Worm (Caenorhabditis elegans) whole organism, early embryonic: Measurements from ENCODE around the gene bath-20.
"Not testable (repeated sequence)": the region's sequence is repeated elsewhere in the genome, so short reads cannot be mapped to it uniquely, and the experiment has no call there.

Source experiments
- B0310.2 ChIP-seq: sonication (generic microtip); optimal IDR thresholded peaks from 2 replicates; lab custom pipeline; 2016; ENCODE audit warnings: mild to moderate bottlenecking, missing genetic modification characterization, missing compliant biosample characterization
- F13C5.2 ChIP-seq: sonication (generic microtip); optimal IDR thresholded peaks from 2 replicates; lab custom pipeline; 2017; ENCODE audit warnings: mild to moderate bottlenecking, missing genetic modification characterization, inconsistent platforms, missing compliant biosample characterization
- aly-1 ChIP-seq: sonication (generic microtip); optimal IDR thresholded peaks from 2 replicates; lab custom pipeline; 2016; ENCODE audit warnings: missing genetic modification characterization, missing compliant biosample characterization
- ama-1 ChIP-seq: fragments of 150-350 bp; optimal IDR thresholded peaks from 2 replicates; lab custom pipeline; 2014
- ceh-13 ChIP-seq: fragments of 200-800 bp; sonication (Bioruptor generic); optimal IDR thresholded peaks from 2 replicates; lab custom pipeline; 2018; ENCODE audit warnings: mild to moderate bottlenecking, missing genetic modification characterization, missing compliant biosample characterization
- ceh-36 ChIP-seq: sonication (generic microtip); optimal IDR thresholded peaks from 2 replicates; lab custom pipeline; 2016; ENCODE audit warnings: missing genetic modification characterization, inconsistent platforms, missing compliant biosample characterization
- ets-7 ChIP-seq: sonication (generic microtip); optimal IDR thresholded peaks from 2 replicates; lab custom pipeline; 2016; ENCODE audit warnings: missing genotype, missing genetic modification characterization, missing compliant biosample characterization
- flt-1 ChIP-seq: fragments of 200-800 bp; sonication (Bioruptor generic); IDR thresholded peaks from 2 replicates; pipeline ENCODE4 v1.3.6; 2022; ENCODE audit warnings: missing genetic modification characterization, missing compliant biosample characterization
- hmbx-1 ChIP-seq: sonication (generic microtip); optimal IDR thresholded peaks from 2 replicates; lab custom pipeline; 2016; ENCODE audit warnings: mild to moderate bottlenecking, missing genetic modification characterization, missing compliant biosample characterization
- hmg-4 ChIP-seq: fragments of 200-800 bp; sonication (Bioruptor generic); optimal IDR thresholded peaks from 2 replicates; lab custom pipeline; 2018; ENCODE audit warnings: mild to moderate bottlenecking, missing genetic modification characterization, missing compliant biosample characterization
- hnd-1 ChIP-seq: sonication (generic microtip); optimal IDR thresholded peaks from 2 replicates; lab custom pipeline; 2016; ENCODE audit warnings: missing genetic modification characterization, missing compliant biosample characterization
- pes-1 ChIP-seq: fragments of 200-800 bp; sonication (Bioruptor generic); IDR thresholded peaks from 2 replicates; pipeline ENCODE4 v1.3.6; 2022; ENCODE audit warnings: missing genetic modification reagents, missing genetic modification characterization, missing compliant biosample characterization
- scrt-1 ChIP-seq: fragments of 200-800 bp; sonication (Bioruptor generic); IDR thresholded peaks from 2 replicates; pipeline ENCODE4 v1.3.6; 2022; ENCODE audit warnings: missing genetic modification characterization, missing compliant biosample characterization
- sea-1 ChIP-seq: fragments of 200-800 bp; sonication (Bioruptor generic); conservative IDR thresholded peaks from 2 replicates; pipeline ENCODE4 v1.3.6; 2022; ENCODE audit warnings: missing genetic modification characterization, missing compliant biosample characterization
- tbx-11 ChIP-seq: fragments of 200-800 bp; sonication (Bioruptor generic); IDR thresholded peaks from 2 replicates; pipeline ENCODE4 v1.3.6; 2022; ENCODE audit warnings: missing genetic modification characterization, missing compliant biosample characterization
- tbx-37 ChIP-seq: fragments of 200-800 bp; sonication (Bioruptor generic); conservative IDR thresholded peaks from 2 replicates; pipeline ENCODE4 v1.3.6; 2022; ENCODE audit warnings: missing genetic modification reagents, missing genetic modification characterization, missing compliant biosample characterization
- tra-4 ChIP-seq: sonication (generic microtip); optimal IDR thresholded peaks from 2 replicates; lab custom pipeline; 2017; ENCODE audit warnings: missing genetic modification characterization, missing compliant biosample characterization

Gene bath-20

ce11 chrII:2028712-2029111 is 13.6 kb downstream of the bath-20 start, which contains the start of gene bath-1:
TSS of gene bath-1 (minus strand) at chrII:2028812.
- no peak for TF ChIP-seq sea-1
- no peak for TF ChIP-seq hnd-1 (tag; lab: Kevin White, UChicago)
- TF ChIP-seq flt-1 (GFP tag; lab: Robert Waterston, UW) = no peak
- no peak for TF ChIP-seq tra-4 (tag; lab: Kevin White, UChicago)
- TF ChIP-seq pes-1 (GFP tag; lab: Robert Waterston, UW) = no peak
- TF ChIP-seq ama-1 (lab: Kevin White, UChicago) = no peak
- TF ChIP-seq ets-7 = no peak
- no peak for TF ChIP-seq tbx-37 (GFP tag; lab: Robert Waterston, UW)
- TF ChIP-seq F13C5.2 = no peak
- no peak for TF ChIP-seq hmbx-1
- no peak for TF ChIP-seq ceh-13 (GFP tag; lab: Kevin White, UChicago)
- TF ChIP-seq B0310.2 (tag; lab: Kevin White, UChicago) = no peak
- no peak for TF ChIP-seq aly-1 (tag; lab: Kevin White, UChicago)
- no peak for TF ChIP-seq ceh-36 (tag; lab: Kevin White, UChicago)
- no peak for TF ChIP-seq tbx-11 (GFP tag; lab: Robert Waterston, UW)
- TF ChIP-seq scrt-1 (GFP tag; lab: Robert Waterston, UW) = no peak
- no peak for TF ChIP-seq hmg-4 (GFP tag; lab: Kevin White, UChicago)

ce11 chrII:2026525-2026924 is 15.8 kb downstream of the bath-20 start, which contains the start of gene bath-21:
TSS of gene bath-21 (minus strand) at chrII:2026625.
- TF ChIP-seq ceh-13 (GFP tag; lab: Kevin White, UChicago) (no peak), ama-1 (lab: Kevin White, UChicago) (no peak), F13C5.2 (no peak)

ce11 chrII:2023514-2023913 is 18.8 kb downstream of the bath-20 start, which contains the start of gene cya-2:
TSS of gene cya-2 (minus strand) at chrII:2023614.
- not testable (repeated sequence) for TF ChIP-seq aly-1 (tag; lab: Kevin White, UChicago); F13C5.2; tbx-37 (GFP tag; lab: Robert Waterston, UW)

DNA sequence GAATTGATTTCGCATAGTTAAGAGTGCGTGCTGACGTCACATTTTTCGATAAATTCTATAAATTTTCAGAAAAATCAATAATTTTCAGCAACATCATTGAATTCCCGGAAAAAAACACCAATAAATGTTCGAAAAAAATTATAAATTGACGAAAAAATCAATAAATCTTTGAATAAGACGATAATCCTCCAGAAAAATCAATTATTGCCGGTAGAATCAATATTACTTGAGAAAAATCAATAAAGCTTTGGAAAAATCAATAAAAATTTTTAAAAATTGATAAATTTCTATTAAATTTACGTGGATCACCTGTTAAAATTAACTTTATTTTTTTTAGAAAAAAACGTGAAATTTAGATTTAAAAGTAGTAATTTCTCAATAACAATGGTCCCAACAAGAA is 28.5 kb downstream of the bath-20 start:
- TF ChIP-seq B0310.2 (tag; lab: Kevin White, UChicago) (no peak), scrt-1 (GFP tag; lab: Robert Waterston, UW) (no peak), ceh-13 (GFP tag; lab: Kevin White, UChicago) (no peak), tbx-37 (GFP tag; lab: Robert Waterston, UW) (no peak), tbx-11 (GFP tag; lab: Robert Waterston, UW) (no peak), ceh-36 (tag; lab: Kevin White, UChicago) (no peak), flt-1 (GFP tag; lab: Robert Waterston, UW) (no peak), pes-1 (GFP tag; lab: Robert Waterston, UW) (no peak), ets-7 (no peak), hmg-4 (GFP tag; lab: Kevin White, UChicago) (no peak), hmbx-1 (no peak), aly-1 (tag; lab: Kevin White, UChicago) (no peak), hnd-1 (tag; lab: Kevin White, UChicago) (no peak), sea-1 (no peak), F13C5.2 (no peak), tra-4 (tag; lab: Kevin White, UChicago) (no peak), ama-1 (lab: Kevin White, UChicago) (no peak)

DNA sequence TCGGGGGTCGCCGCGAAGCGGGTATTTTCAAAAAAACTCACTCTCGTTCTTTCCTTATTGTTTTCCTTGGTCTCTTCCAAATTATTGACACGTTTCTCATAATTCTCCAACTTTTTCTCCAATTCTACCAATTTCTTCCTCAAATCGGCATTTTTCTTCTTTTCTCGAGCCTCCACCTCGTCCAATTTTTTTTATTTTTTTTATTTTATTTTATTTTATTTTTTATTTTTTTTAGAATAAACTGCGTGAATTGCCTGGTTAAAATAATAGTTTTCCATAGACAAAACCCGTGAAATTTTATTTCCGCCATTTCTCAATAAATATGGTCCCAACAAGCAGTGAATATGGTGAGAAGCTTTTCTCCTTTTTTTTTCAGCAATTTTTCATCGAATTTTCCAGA is 29.6 kb downstream of the bath-20 start, which contains the start of gene F59H6.15:
Gene F59H6.15, plus strand, starts transcription at position 301 of the 400 bp plus-strand sequence.
- TF ChIP-seq hmg-4 (GFP tag; lab: Kevin White, UChicago) (no peak), tbx-11 (GFP tag; lab: Robert Waterston, UW) (no peak), hmbx-1 (no peak), pes-1 (GFP tag; lab: Robert Waterston, UW) (no peak), F13C5.2 (no peak)

- TF ChIP-seq flt-1 (GFP tag; lab: Robert Waterston, UW) (no peak), hmbx-1 (no peak), hnd-1 (tag; lab: Kevin White, UChicago) (no peak), ama-1 (lab: Kevin White, UChicago) (no peak), B0310.2 (tag; lab: Kevin White, UChicago) (no peak), tbx-11 (GFP tag; lab: Robert Waterston, UW) (no peak), aly-1 (tag; lab: Kevin White, UChicago) (no peak), ceh-36 (tag; lab: Kevin White, UChicago) (no peak), ets-7 (no peak), tbx-37 (GFP tag; lab: Robert Waterston, UW) (no peak), sea-1 (no peak), hmg-4 (GFP tag; lab: Kevin White, UChicago) (no peak), ceh-13 (GFP tag; lab: Kevin White, UChicago) (no peak)
Measured at ce11 chrII:2011179-2011578, 31.2 kb downstream of the bath-20 start.

DNA sequence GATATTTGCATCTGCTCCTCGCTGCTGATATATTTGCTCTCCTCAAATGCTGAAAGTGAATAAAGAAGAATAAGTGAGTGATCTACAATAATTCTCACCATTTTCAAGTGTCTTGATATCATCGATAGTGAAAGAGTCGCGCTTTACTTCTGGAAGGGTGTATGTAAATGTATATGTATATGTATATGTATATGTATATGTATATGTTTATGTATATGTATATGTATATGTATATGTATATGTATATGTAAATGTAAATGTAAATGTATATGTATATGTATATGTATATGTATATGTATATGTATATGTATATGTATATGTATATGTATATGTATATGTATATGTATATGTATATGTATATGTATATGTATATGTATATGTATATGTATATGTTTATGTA is 41.6 kb downstream of the bath-20 start, which contains the start of gene ceh-84:
Gene ceh-84, minus strand, starts transcription at position 101 of the 400 bp plus-strand sequence.
- not testable (repeated sequence) for TF ChIP-seq flt-1 (GFP tag; lab: Robert Waterston, UW); pes-1 (GFP tag; lab: Robert Waterston, UW); ets-7

DNA sequence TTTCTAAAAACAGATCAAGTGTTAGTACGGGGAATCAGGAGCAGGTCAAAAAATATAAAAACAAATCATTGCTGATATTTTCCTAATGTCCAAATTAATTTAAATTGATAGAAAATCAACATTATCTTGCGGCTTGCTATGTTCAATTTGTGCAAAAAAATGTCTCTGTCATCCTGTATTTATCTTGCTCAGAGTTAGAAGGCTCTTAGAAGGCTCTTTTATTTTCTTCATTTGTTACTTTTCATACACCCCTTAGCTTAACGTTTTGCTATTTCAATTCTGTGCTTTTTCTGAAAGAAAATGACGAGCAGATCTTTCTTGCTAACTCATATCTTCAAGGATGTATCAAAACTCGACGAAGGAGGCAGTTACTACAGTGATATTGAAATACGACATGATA is 43.8 kb downstream of the bath-20 start, which contains the start of gene math-19:
Gene math-19, plus strand, starts transcription at position 301 of the 400 bp plus-strand sequence.
- TF ChIP-seq tra-4 (tag; lab: Kevin White, UChicago); scrt-1 (GFP tag; lab: Robert Waterston, UW); flt-1 (GFP tag; lab: Robert Waterston, UW): not testable (repeated sequence)
